Worm (Caenorhabditis elegans) whole organism, L2 larva: Measurements from ENCODE around the gene Y77E11A.8.

Experiments
- F13H6.1 ChIP-seq: sonication (generic microtip); optimal IDR thresholded peaks from 2 replicates; lab custom pipeline; 2016; ENCODE audit warnings: missing genetic modification characterization, missing compliant biosample characterization
- R02D3.7 ChIP-seq: fragments of 150-350 bp; optimal IDR thresholded peaks from 2 replicates; lab custom pipeline; 2014; ENCODE audit warnings: missing biosample characterization, missing genetic modification characterization
- Y55F3AM.14 ChIP-seq: fragments of 200-800 bp; sonication (Bioruptor generic); optimal IDR thresholded peaks from 2 replicates; lab custom pipeline; 2018; ENCODE audit warnings: mild to moderate bottlenecking, missing genetic modification characterization, missing compliant biosample characterization
- aly-2 ChIP-seq: fragments of 150-350 bp; optimal IDR thresholded peaks from 2 replicates; lab custom pipeline; 2014; ENCODE audit warnings: missing biosample characterization, missing genetic modification characterization
- ama-1 ChIP-seq: fragments of 150-350 bp; optimal IDR thresholded peaks from 2 replicates; lab custom pipeline; 2018; ENCODE audit warnings: inconsistent platforms
- blmp-1 ChIP-seq: sonication (generic microtip); optimal IDR thresholded peaks from 2 replicates; lab custom pipeline; 2017; ENCODE audit warnings: missing genetic modification characterization, mild to moderate bottlenecking, missing compliant biosample characterization, antibody characterized with exemption, moderate library complexity; ENCODE audit not compliant: insufficient read depth
- ceh-16 ChIP-seq: fragments of 150-350 bp; optimal IDR thresholded peaks from 2 replicates; lab custom pipeline; 2014; ENCODE audit warnings: missing biosample characterization, missing genetic modification characterization
- ceh-82 ChIP-seq: fragments of 150-350 bp; optimal IDR thresholded peaks from 2 replicates; lab custom pipeline; 2014; ENCODE audit warnings: missing biosample characterization, missing genetic modification characterization
- egl-27 ChIP-seq: sonication (generic microtip); optimal IDR thresholded peaks from 3 replicates; lab custom pipeline; 2017; ENCODE audit warnings: missing biosample characterization, missing genetic modification reagents, missing genetic modification characterization
- fos-1 ChIP-seq: fragments of 150-350 bp; optimal IDR thresholded peaks from 2 replicates; lab custom pipeline; 2014; ENCODE audit warnings: missing biosample characterization, missing genetic modification characterization
- lin-13 ChIP-seq: fragments of 150-350 bp; optimal IDR thresholded peaks from 2 replicates; lab custom pipeline; 2014; ENCODE audit warnings: missing biosample characterization, missing genetic modification reagents, missing genetic modification characterization
- lsy-2 ChIP-seq, 2 experiments: fragments of 150-350 bp in 1 of 2; sonication (generic microtip) in 1 of 2; optimal IDR thresholded peaks; 2 replicates each; lab custom pipeline; 2014 to 2017; ENCODE audit warnings: missing biosample characterization in 2 of 2, missing genetic modification characterization in 2 of 2
- mab-5 ChIP-seq: fragments of 150-350 bp; optimal IDR thresholded peaks from 2 replicates; lab custom pipeline; 2014; ENCODE audit warnings: missing biosample characterization, missing genetic modification characterization
- mbf-1 ChIP-seq: sonication (generic microtip); optimal IDR thresholded peaks from 2 replicates; lab custom pipeline; 2017; ENCODE audit warnings: missing biosample characterization, missing genetic modification characterization
- nhr-10 ChIP-seq: sonication (generic microtip); optimal IDR thresholded peaks from 2 replicates; lab custom pipeline; 2017; ENCODE audit warnings: missing biosample characterization, missing genetic modification characterization
- nhr-11 ChIP-seq: fragments of 150-350 bp; optimal IDR thresholded peaks from 2 replicates; lab custom pipeline; 2014; ENCODE audit warnings: missing biosample characterization, missing genetic modification characterization
- nhr-129 ChIP-seq: fragments of 150-350 bp; optimal IDR thresholded peaks from 2 replicates; lab custom pipeline; 2014; ENCODE audit warnings: missing biosample characterization, missing genetic modification characterization
- nhr-21 ChIP-seq: fragments of 150-350 bp; optimal IDR thresholded peaks from 2 replicates; lab custom pipeline; 2014; ENCODE audit warnings: missing biosample characterization, missing genetic modification characterization
- nhr-237 ChIP-seq: fragments of 150-350 bp; optimal IDR thresholded peaks from 2 replicates; lab custom pipeline; 2014; ENCODE audit warnings: missing biosample characterization, missing genetic modification characterization
- nhr-25 ChIP-seq: fragments of 150-350 bp; sonication (generic microtip); optimal IDR thresholded peaks from 3 replicates; lab custom pipeline; 2014; ENCODE audit warnings: missing biosample characterization, missing genetic modification characterization
- nhr-6 ChIP-seq: fragments of 150-350 bp; optimal IDR thresholded peaks from 2 replicates; lab custom pipeline; 2014; ENCODE audit warnings: missing biosample characterization, missing genetic modification characterization
- sma-3 ChIP-seq: sonication (generic microtip); optimal IDR thresholded peaks from 2 replicates; lab custom pipeline; 2016; ENCODE audit warnings: missing genetic modification reagents, missing genetic modification characterization, missing compliant biosample characterization
- sma-9 ChIP-seq, 2 experiments: fragments of 150-350 bp in 1 of 2; sonication (generic microtip) in 1 of 2; optimal IDR thresholded peaks; 2 replicates each; lab custom pipeline; 2014 to 2016; ENCODE audit warnings: missing genetic modification characterization in 2 of 2, mild to moderate bottlenecking in 1 of 2, missing biosample characterization in 1 of 2, missing compliant biosample characterization in 1 of 2, missing genetic modification reagents in 1 of 2, moderate library complexity in 1 of 2
- unc-39 ChIP-seq: fragments of 150-350 bp; optimal IDR thresholded peaks from 2 replicates; lab custom pipeline; 2014; ENCODE audit warnings: missing biosample characterization, missing genetic modification characterization
- unc-55 ChIP-seq: fragments of 150-350 bp; sonication (generic microtip); optimal IDR thresholded peaks from 3 replicates; lab custom pipeline; 2014; ENCODE audit warnings: missing biosample characterization, missing genetic modification reagents, missing genetic modification characterization
- unc-62 ChIP-seq: fragments of 150-350 bp; optimal IDR thresholded peaks from 2 replicates; lab custom pipeline; 2014; ENCODE audit warnings: missing biosample characterization, missing genetic modification reagents, missing genetic modification characterization
- ztf-11 ChIP-seq: sonication (generic microtip); optimal IDR thresholded peaks from 2 replicates; lab custom pipeline; 2017; ENCODE audit warnings: missing biosample characterization, missing genetic modification characterization

The Y77E11A.8 gene

DNA sequence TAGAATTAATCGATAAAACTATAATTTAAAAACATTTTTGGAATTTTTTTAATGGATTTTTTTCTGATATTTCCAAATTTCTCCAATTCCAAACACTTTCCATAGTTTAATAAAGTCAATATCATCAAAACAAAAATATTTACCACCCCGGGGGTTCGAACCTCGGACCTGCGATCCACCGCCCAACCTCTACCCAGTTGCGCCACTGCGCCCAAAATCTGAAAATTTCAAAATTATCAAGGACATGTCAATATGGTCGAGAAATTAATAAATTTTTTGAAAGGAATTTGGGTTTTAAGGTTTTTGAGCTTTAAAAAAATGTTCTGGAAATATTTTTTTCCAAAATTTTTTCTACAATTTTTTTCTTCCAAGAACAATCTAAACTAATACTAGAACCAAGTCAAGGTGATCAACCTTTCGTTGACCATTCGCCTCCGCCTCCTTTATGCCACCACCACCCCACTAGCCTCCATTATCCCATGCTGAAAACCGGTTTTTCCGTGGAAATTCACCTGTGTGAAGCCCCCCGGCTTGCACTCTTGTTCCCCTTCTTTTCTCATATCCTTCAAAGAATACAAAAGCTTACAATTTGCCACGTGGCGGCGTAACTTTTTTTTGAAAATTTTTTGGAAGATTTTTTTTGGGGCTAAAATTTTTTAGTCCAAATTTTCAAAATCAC lies 43.1 kb downstream of the Y77E11A.8 start:
- TF ChIP-seq nhr-25 = peak; percentile 8
- TF ChIP-seq ama-1 = no peak

DNA sequence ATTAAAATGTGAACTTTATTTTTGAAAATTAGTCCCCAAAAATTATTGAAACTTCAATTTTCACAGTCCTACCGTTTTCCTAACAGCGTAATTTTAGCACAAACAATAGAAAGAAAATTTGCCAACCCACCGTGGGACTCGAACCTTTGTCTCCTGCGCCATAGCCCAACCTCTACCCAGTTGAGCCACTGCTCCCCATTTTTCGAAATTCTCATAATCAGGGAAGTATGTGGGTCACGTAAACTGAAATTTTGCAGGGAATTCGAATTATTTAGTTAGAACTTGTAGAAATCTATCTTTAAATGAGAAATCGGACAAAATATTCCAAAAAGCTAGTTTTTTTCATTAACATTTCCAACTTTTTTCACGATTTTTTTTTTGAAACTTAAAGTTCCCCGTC lies 44.5 kb downstream of the Y77E11A.8 start:
- TF ChIP-seq nhr-10 (tag; lab: Kevin White, UChicago) (no peak), lsy-2 (tag; optimal IDR thresholded peaks at IDR 0.05; lab: Kevin White, UChicago) (no peak)

ce11 chrIV:1378954-1379353 lies 45.9 kb downstream of the Y77E11A.8 start:
- no peak for TF ChIP-seq unc-55 (GFP tag; lab: Kevin White, UChicago)
- no peak for TF ChIP-seq blmp-1
- TF ChIP-seq fos-1 (tag; lab: Kevin White, UChicago) = peak; percentile 96
- TF ChIP-seq F13H6.1 (tag; lab: Kevin White, UChicago) = peak; percentile 48
- TF ChIP-seq ceh-82 (tag; lab: Kevin White, UChicago) = no peak
- TF ChIP-seq sma-3 (GFP tag; lab: Kevin White, UChicago) = peak; percentile 6
- no peak for TF ChIP-seq nhr-6 (tag; lab: Kevin White, UChicago)
- peak; percentile 66 for TF ChIP-seq sma-9 (GFP tag; optimal IDR thresholded peaks at IDR 0.05; lab: Kevin White, UChicago)
- TF ChIP-seq sma-9 (tag; optimal IDR thresholded peaks at IDR 0.05; lab: Kevin White, UChicago) = no peak
- no peak for TF ChIP-seq Y55F3AM.14
- TF ChIP-seq mbf-1 = no peak

DNA sequence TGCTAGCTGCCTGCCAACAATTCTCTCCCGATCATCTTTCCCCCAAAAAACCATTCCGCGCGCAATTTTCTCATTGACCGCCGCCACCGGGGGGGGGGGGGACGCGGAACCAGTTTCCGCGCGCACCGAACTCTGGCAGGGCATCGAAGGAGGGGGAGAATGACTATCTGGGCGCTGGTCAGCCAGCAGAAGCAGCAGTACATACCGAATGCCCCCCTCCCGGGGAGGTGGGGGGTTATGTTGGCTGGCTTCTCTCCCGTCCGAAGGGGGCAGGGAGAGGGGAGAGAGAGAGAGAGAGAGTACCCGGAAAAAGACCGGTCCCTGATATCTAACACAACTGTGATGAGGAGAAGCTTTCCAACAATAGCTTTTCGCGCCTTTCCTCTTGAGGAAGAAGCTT lies 47.2 kb downstream of the Y77E11A.8 start:
- TF ChIP-seq unc-39 (tag; lab: Kevin White, UChicago) (no peak), ceh-82 (tag; lab: Kevin White, UChicago) (no peak), ztf-11 (tag; lab: Kevin White, UChicago) (no peak), unc-62 (no peak), nhr-6 (tag; lab: Kevin White, UChicago) (no peak), mab-5 (no peak), lsy-2 (tag; optimal IDR thresholded peaks at IDR 0.05; lab: Kevin White, UChicago) (no peak), R02D3.7 (tag; lab: Kevin White, UChicago) (no peak), ceh-16 (tag; lab: Kevin White, UChicago) (no peak), nhr-237 (tag; lab: Kevin White, UChicago) (no peak)
- TF ChIP-seq, all 48 proteins: peak for 0

DNA sequence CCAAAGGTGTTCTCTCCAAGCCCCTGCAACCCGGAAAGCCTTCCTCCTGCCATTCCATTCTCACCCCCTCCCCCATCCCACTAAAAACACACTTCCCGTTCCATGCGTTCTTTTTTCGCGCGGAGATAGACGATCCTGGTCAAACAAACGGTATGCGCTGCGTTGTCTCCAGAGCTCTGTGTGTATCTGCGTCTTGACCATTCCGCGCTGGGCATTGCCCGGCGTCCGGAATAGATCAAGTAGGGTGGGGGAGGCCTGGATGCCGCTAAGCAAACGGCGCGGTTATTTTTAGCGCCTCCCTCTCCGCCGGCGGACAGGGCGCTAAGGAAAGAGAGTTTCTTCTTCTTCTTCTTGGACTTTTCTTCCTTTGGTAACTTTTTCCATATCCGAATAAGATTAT lies 49.6 kb downstream of the Y77E11A.8 start:
- TF ChIP-seq nhr-10 (tag; lab: Kevin White, UChicago) = no peak
- no peak for TF ChIP-seq lin-13 (GFP tag; lab: Kevin White, UChicago)
- TF ChIP-seq aly-2 = no peak
- TF ChIP-seq nhr-129 (tag; lab: Kevin White, UChicago) = no peak
- no peak for TF ChIP-seq blmp-1
- TF ChIP-seq nhr-11 = no peak
- TF ChIP-seq nhr-21 (tag; lab: Kevin White, UChicago) = no peak
- no peak for TF ChIP-seq Y55F3AM.14
- no peak for TF ChIP-seq nhr-237 (tag; lab: Kevin White, UChicago)
- TF ChIP-seq R02D3.7 (tag; lab: Kevin White, UChicago) = no peak
- no peak for TF ChIP-seq ceh-16 (tag; lab: Kevin White, UChicago)
- no peak for TF ChIP-seq ama-1
- TF ChIP-seq egl-27 (tag; lab: Kevin White, UChicago) = no peak
